Worm (Caenorhabditis elegans): ENCODE data around the gene F22F7.8.
"Not testable (repeated sequence)": the region's sequence is repeated elsewhere in the genome, so short reads cannot be mapped to it uniquely, and the experiment has no call there.

Gene F22F7.8

ce11 chrV:2146795-2147194, 25.0 kb upstream of the F22F7.8 start, which contains the start of gene srbc-20:
TSS of gene srbc-20 (plus strand) at chrV:2147095.
- TF ChIP-seq klf-2 (GFP tag; conservative IDR thresholded peaks at IDR 0.05) = no peak
- no peak for TF ChIP-seq tab-1 (GFP tag; IDR thresholded peaks at IDR 0.05)
- no peak for TF ChIP-seq T22C8.4 (GFP tag; IDR thresholded peaks at IDR 0.05)
- TF ChIP-seq ref-1 (GFP tag; conservative IDR thresholded peaks at IDR 0.05) = no peak
- TF ChIP-seq ztf-29 (GFP tag; IDR thresholded peaks at IDR 0.05) = no peak
- no peak for TF ChIP-seq med-1 (GFP tag; optimal IDR thresholded peaks at IDR 0.05; ENCODE audit: insufficient read depth)
- no peak for TF ChIP-seq flt-1 (GFP tag; IDR thresholded peaks at IDR 0.05)
- no peak for TF ChIP-seq cog-1 (tag; optimal IDR thresholded peaks at IDR 0.05)
- TF ChIP-seq ztf-23 (GFP tag; IDR thresholded peaks at IDR 0.05) = no peak

DNA sequence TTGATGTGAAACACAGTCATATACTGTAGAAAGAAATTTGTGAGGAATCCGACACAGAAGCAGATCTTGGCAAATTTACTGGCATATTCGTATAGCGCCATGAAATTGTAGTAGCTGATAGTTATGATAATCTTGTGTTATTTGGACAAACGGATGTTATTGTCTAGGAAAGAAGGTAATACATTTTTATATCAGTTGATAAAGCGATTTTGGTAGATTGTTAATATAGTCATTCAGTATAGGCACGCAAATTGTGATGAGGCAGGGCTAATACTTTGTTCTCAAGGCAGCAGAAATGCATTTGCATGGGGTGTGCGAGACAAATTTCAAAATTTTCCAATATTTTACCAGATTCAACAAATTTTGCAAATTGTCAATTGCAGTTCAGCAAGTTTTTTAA, 24.3 kb upstream of the F22F7.8 start, which contains the start of gene str-52:
TSS of gene str-52 (minus strand) at position 101 of the 400 bp plus-strand sequence.
- no peak for TF ChIP-seq ztf-29 (GFP tag; IDR thresholded peaks at IDR 0.05)
- no peak for TF ChIP-seq ref-1 (GFP tag; conservative IDR thresholded peaks at IDR 0.05)
- TF ChIP-seq klf-2 (GFP tag; conservative IDR thresholded peaks at IDR 0.05) = no peak
- TF ChIP-seq ztf-23 (GFP tag; IDR thresholded peaks at IDR 0.05) = no peak
- no peak for TF ChIP-seq tab-1 (GFP tag; IDR thresholded peaks at IDR 0.05)
- no peak for TF ChIP-seq med-1 (GFP tag; optimal IDR thresholded peaks at IDR 0.05; ENCODE audit: insufficient read depth)
- TF ChIP-seq T22C8.4 (GFP tag; IDR thresholded peaks at IDR 0.05) = no peak
- TF ChIP-seq cog-1 (tag; optimal IDR thresholded peaks at IDR 0.05) = no peak
- no peak for TF ChIP-seq flt-1 (GFP tag; IDR thresholded peaks at IDR 0.05)

- not testable (repeated sequence) for TF ChIP-seq tab-1, ztf-29, flt-1 (GFP tag; IDR thresholded peaks at IDR 0.05)
These were observed 22.6 kb upstream of the F22F7.8 start, which contains the start of gene F22F7.12 for ce11 chrV:2144408-2144807. TSS of gene F22F7.12 (minus strand) at chrV:2144508.

DNA sequence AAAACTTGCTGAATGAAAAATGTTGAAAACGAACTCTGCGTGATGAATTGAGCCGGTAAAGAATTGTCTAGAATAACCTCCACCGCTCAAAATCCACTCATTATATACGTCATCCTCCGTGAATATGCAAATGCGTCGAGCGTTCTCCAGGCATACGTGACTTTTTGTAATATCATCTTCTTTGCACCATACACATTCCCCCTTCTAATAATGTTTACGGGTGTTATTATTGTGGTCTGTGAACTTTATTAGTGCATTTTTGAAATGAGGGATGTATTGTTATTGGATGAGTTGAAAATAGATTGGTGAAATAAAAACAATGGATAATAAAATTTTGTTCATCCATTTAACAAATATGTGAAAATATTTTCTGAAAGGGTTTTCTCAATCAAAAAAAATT, 18.2 kb upstream of the F22F7.8 start, which contains the start of gene F22F7.7:
TSS of gene F22F7.7 (minus strand) at position 125 of the 400 bp plus-strand sequence.
- TF ChIP-seq tab-1 (GFP tag; IDR thresholded peaks at IDR 0.05) (no peak), cog-1 (tag; optimal IDR thresholded peaks at IDR 0.05) (no peak), klf-2 (GFP tag; conservative IDR thresholded peaks at IDR 0.05) (no peak)

- TF ChIP-seq T22C8.4 (GFP tag; IDR thresholded peaks at IDR 0.05) (no peak), flt-1 (GFP tag; IDR thresholded peaks at IDR 0.05) (no peak), ref-1 (GFP tag; conservative IDR thresholded peaks at IDR 0.05) (no peak), ztf-29 (GFP tag; IDR thresholded peaks at IDR 0.05) (no peak), klf-2 (GFP tag; conservative IDR thresholded peaks at IDR 0.05) (no peak)
These were observed 16.5 kb upstream of the F22F7.8 start for ce11 chrV:2138287-2138686.

ce11 chrV:2137010-2137409, 15.2 kb upstream of the F22F7.8 start:
- TF ChIP-seq ref-1 (GFP tag; conservative IDR thresholded peaks at IDR 0.05) = no peak
- TF ChIP-seq T22C8.4 (GFP tag; IDR thresholded peaks at IDR 0.05) = no peak
- no peak for TF ChIP-seq tab-1 (GFP tag; IDR thresholded peaks at IDR 0.05)
- no peak for TF ChIP-seq flt-1 (GFP tag; IDR thresholded peaks at IDR 0.05)
- TF ChIP-seq ztf-23 (GFP tag; IDR thresholded peaks at IDR 0.05) = no peak
- no peak for TF ChIP-seq klf-2 (GFP tag; conservative IDR thresholded peaks at IDR 0.05)
- TF ChIP-seq med-1 (GFP tag; optimal IDR thresholded peaks at IDR 0.05; ENCODE audit: insufficient read depth) = no peak
- no peak for TF ChIP-seq cog-1 (tag; optimal IDR thresholded peaks at IDR 0.05)
- TF ChIP-seq ztf-29 (GFP tag; IDR thresholded peaks at IDR 0.05) = no peak

ce11 chrV:2135323-2135722, 13.6 kb upstream of the F22F7.8 start:
- TF ChIP-seq ref-1 (GFP tag; conservative IDR thresholded peaks at IDR 0.05) (no peak), T22C8.4 (GFP tag; IDR thresholded peaks at IDR 0.05) (no peak), cog-1 (tag; optimal IDR thresholded peaks at IDR 0.05) (no peak), tab-1 (GFP tag; IDR thresholded peaks at IDR 0.05) (no peak), flt-1 (GFP tag; IDR thresholded peaks at IDR 0.05) (no peak)

- no peak for TF ChIP-seq klf-2 (GFP tag; conservative IDR thresholded peaks at IDR 0.05)
- no peak for TF ChIP-seq ztf-23 (GFP tag; IDR thresholded peaks at IDR 0.05)
- TF ChIP-seq cog-1 (tag; optimal IDR thresholded peaks at IDR 0.05) = no peak
- TF ChIP-seq med-1 (GFP tag; optimal IDR thresholded peaks at IDR 0.05; ENCODE audit: insufficient read depth) = no peak
- TF ChIP-seq tab-1 (GFP tag; IDR thresholded peaks at IDR 0.05) = no peak
- TF ChIP-seq ztf-29 (GFP tag; IDR thresholded peaks at IDR 0.05) = no peak
- TF ChIP-seq T22C8.4 (GFP tag; IDR thresholded peaks at IDR 0.05) = no peak
- TF ChIP-seq ref-1 (GFP tag; conservative IDR thresholded peaks at IDR 0.05) = no peak
- no peak for TF ChIP-seq flt-1 (GFP tag; IDR thresholded peaks at IDR 0.05)
These were observed 12.6 kb upstream of the F22F7.8 start for ce11 chrV:2134340-2134739.

ce11 chrV:2133512-2133911, 11.8 kb upstream of the F22F7.8 start:
- no peak for TF ChIP-seq klf-2 (GFP tag; conservative IDR thresholded peaks at IDR 0.05)
- TF ChIP-seq med-1 (GFP tag; optimal IDR thresholded peaks at IDR 0.05; ENCODE audit: insufficient read depth) = no peak
- TF ChIP-seq tab-1 (GFP tag; IDR thresholded peaks at IDR 0.05) = no peak
- TF ChIP-seq cog-1 (tag; optimal IDR thresholded peaks at IDR 0.05) = no peak
- TF ChIP-seq ref-1 (GFP tag; conservative IDR thresholded peaks at IDR 0.05) = no peak
- TF ChIP-seq T22C8.4 (GFP tag; IDR thresholded peaks at IDR 0.05) = no peak
- TF ChIP-seq ztf-23 (GFP tag; IDR thresholded peaks at IDR 0.05) = no peak
- TF ChIP-seq ztf-29 (GFP tag; IDR thresholded peaks at IDR 0.05) = no peak
- TF ChIP-seq flt-1 (GFP tag; IDR thresholded peaks at IDR 0.05) = no peak

- TF ChIP-seq ztf-23 (GFP tag; IDR thresholded peaks at IDR 0.05) (0 out of 2 replicates have a peak, but pooled peaks have one; percentile 17), flt-1 (GFP tag; IDR thresholded peaks at IDR 0.05) (no peak), cog-1 (tag; optimal IDR thresholded peaks at IDR 0.05) (no peak), ztf-29 (GFP tag; IDR thresholded peaks at IDR 0.05) (no peak), tab-1 (GFP tag; IDR thresholded peaks at IDR 0.05) (no peak), ref-1 (GFP tag; conservative IDR thresholded peaks at IDR 0.05) (no peak), T22C8.4 (GFP tag; IDR thresholded peaks at IDR 0.05) (no peak)
These were observed 10.9 kb upstream of the F22F7.8 start for ce11 chrV:2132675-2133074.

Measured in whole organism, midembryonic.